Worm (Caenorhabditis elegans) whole organism, L2 larva: ENCODE data around the gene F14F7.7.

Experiments
- C34F6.9 ChIP-seq: fragments of 150-350 bp; optimal IDR thresholded peaks from 2 replicates; lab custom pipeline; 2014; ENCODE audit warnings: missing biosample characterization, missing genetic modification characterization
- F13H6.1 ChIP-seq: sonication (generic microtip); optimal IDR thresholded peaks from 2 replicates; lab custom pipeline; 2016; ENCODE audit warnings: missing genetic modification characterization, missing compliant biosample characterization
- R02D3.7 ChIP-seq: fragments of 150-350 bp; optimal IDR thresholded peaks from 2 replicates; lab custom pipeline; 2014; ENCODE audit warnings: missing biosample characterization, missing genetic modification characterization
- ZK546.5 ChIP-seq: sonication (generic microtip); optimal IDR thresholded peaks from 2 replicates; lab custom pipeline; 2017; ENCODE audit warnings: missing biosample characterization, missing genetic modification characterization
- alr-1 ChIP-seq: fragments of 150-350 bp; optimal IDR thresholded peaks from 2 replicates; lab custom pipeline; 2014; ENCODE audit warnings: missing biosample characterization, missing genetic modification characterization
- aly-2 ChIP-seq: fragments of 150-350 bp; optimal IDR thresholded peaks from 2 replicates; lab custom pipeline; 2014; ENCODE audit warnings: missing biosample characterization, missing genetic modification characterization
- ama-1 ChIP-seq: fragments of 150-350 bp; optimal IDR thresholded peaks from 2 replicates; lab custom pipeline; 2018; ENCODE audit warnings: inconsistent platforms
- blmp-1 ChIP-seq: sonication (generic microtip); optimal IDR thresholded peaks from 2 replicates; lab custom pipeline; 2017; ENCODE audit warnings: missing genetic modification characterization, mild to moderate bottlenecking, missing compliant biosample characterization, antibody characterized with exemption, moderate library complexity; ENCODE audit not compliant: insufficient read depth
- ceh-16 ChIP-seq: fragments of 150-350 bp; optimal IDR thresholded peaks from 2 replicates; lab custom pipeline; 2014; ENCODE audit warnings: missing biosample characterization, missing genetic modification characterization
- ceh-82 ChIP-seq: fragments of 150-350 bp; optimal IDR thresholded peaks from 2 replicates; lab custom pipeline; 2014; ENCODE audit warnings: missing biosample characterization, missing genetic modification characterization
- crh-2 ChIP-seq: sonication (generic microtip); optimal IDR thresholded peaks from 2 replicates; lab custom pipeline; 2017; ENCODE audit warnings: missing biosample characterization, missing genetic modification characterization
- egl-27 ChIP-seq: sonication (generic microtip); optimal IDR thresholded peaks from 3 replicates; lab custom pipeline; 2017; ENCODE audit warnings: missing biosample characterization, missing genetic modification reagents, missing genetic modification characterization
- elt-1 ChIP-seq: fragments of 150-350 bp; optimal IDR thresholded peaks from 2 replicates; lab custom pipeline; 2014; ENCODE audit warnings: missing biosample characterization, missing genetic modification characterization
- elt-3 ChIP-seq: sonication (generic microtip); optimal IDR thresholded peaks from 2 replicates; lab custom pipeline; 2017; ENCODE audit warnings: missing biosample characterization, missing genetic modification characterization
- fos-1 ChIP-seq: fragments of 150-350 bp; optimal IDR thresholded peaks from 2 replicates; lab custom pipeline; 2014; ENCODE audit warnings: missing biosample characterization, missing genetic modification characterization
- gmeb-1 ChIP-seq: fragments of 150-350 bp; optimal IDR thresholded peaks from 2 replicates; lab custom pipeline; 2014; ENCODE audit warnings: missing biosample characterization, missing genetic modification characterization
- lin-11 ChIP-seq: fragments of 150-350 bp; sonication (generic microtip); optimal IDR thresholded peaks from 2 replicates; lab custom pipeline; 2014; ENCODE audit warnings: missing biosample characterization, missing genetic modification characterization, inconsistent platforms, mixed read lengths
- lin-13 ChIP-seq: fragments of 150-350 bp; optimal IDR thresholded peaks from 2 replicates; lab custom pipeline; 2014; ENCODE audit warnings: missing biosample characterization, missing genetic modification reagents, missing genetic modification characterization
- lin-39 ChIP-seq: fragments of 150-350 bp; optimal IDR thresholded peaks from 2 replicates; lab custom pipeline; 2014; ENCODE audit warnings: missing biosample characterization, missing genetic modification reagents, missing genetic modification characterization
- lsy-2 ChIP-seq, 2 experiments: fragments of 150-350 bp in 1 of 2; sonication (generic microtip) in 1 of 2; optimal IDR thresholded peaks; 2 replicates each; lab custom pipeline; 2014 to 2017; ENCODE audit warnings: missing biosample characterization in 2 of 2, missing genetic modification characterization in 2 of 2
- mab-5 ChIP-seq: fragments of 150-350 bp; optimal IDR thresholded peaks from 2 replicates; lab custom pipeline; 2014; ENCODE audit warnings: missing biosample characterization, missing genetic modification characterization
- mbf-1 ChIP-seq: sonication (generic microtip); optimal IDR thresholded peaks from 2 replicates; lab custom pipeline; 2017; ENCODE audit warnings: missing biosample characterization, missing genetic modification characterization
- mdl-1 ChIP-seq, 2 experiments: fragments of 150-350 bp in 1 of 2; sonication (generic microtip) in 1 of 2; optimal IDR thresholded peaks; 2 replicates each; lab custom pipeline; 2017; ENCODE audit warnings: missing biosample characterization in 2 of 2, missing genetic modification characterization in 2 of 2
- nhr-10 ChIP-seq: sonication (generic microtip); optimal IDR thresholded peaks from 2 replicates; lab custom pipeline; 2017; ENCODE audit warnings: missing biosample characterization, missing genetic modification characterization
- nhr-11 ChIP-seq: fragments of 150-350 bp; optimal IDR thresholded peaks from 2 replicates; lab custom pipeline; 2014; ENCODE audit warnings: missing biosample characterization, missing genetic modification characterization
- nhr-12 ChIP-seq: fragments of 150-350 bp; optimal IDR thresholded peaks from 2 replicates; lab custom pipeline; 2014; ENCODE audit warnings: missing biosample characterization, missing genetic modification characterization
- nhr-129 ChIP-seq: fragments of 150-350 bp; optimal IDR thresholded peaks from 2 replicates; lab custom pipeline; 2014; ENCODE audit warnings: missing biosample characterization, missing genetic modification characterization
- nhr-21 ChIP-seq: fragments of 150-350 bp; optimal IDR thresholded peaks from 2 replicates; lab custom pipeline; 2014; ENCODE audit warnings: missing biosample characterization, missing genetic modification characterization
- nhr-23 ChIP-seq: fragments of 150-350 bp; optimal IDR thresholded peaks from 2 replicates; lab custom pipeline; 2014; ENCODE audit warnings: missing biosample characterization, missing genetic modification reagents, missing genetic modification characterization
- nhr-237 ChIP-seq: fragments of 150-350 bp; optimal IDR thresholded peaks from 2 replicates; lab custom pipeline; 2014; ENCODE audit warnings: missing biosample characterization, missing genetic modification characterization
- nhr-25 ChIP-seq: fragments of 150-350 bp; sonication (generic microtip); optimal IDR thresholded peaks from 3 replicates; lab custom pipeline; 2014; ENCODE audit warnings: missing biosample characterization, missing genetic modification characterization
- nhr-77 ChIP-seq: fragments of 150-350 bp; optimal IDR thresholded peaks from 2 replicates; lab custom pipeline; 2014; ENCODE audit warnings: missing biosample characterization, missing genetic modification characterization
- sem-4 ChIP-seq: fragments of 150-350 bp; optimal IDR thresholded peaks from 2 replicates; lab custom pipeline; 2014; ENCODE audit warnings: missing biosample characterization, missing genetic modification reagents, missing genetic modification characterization
- skn-1 ChIP-seq: sonication (generic microtip); optimal IDR thresholded peaks from 2 replicates; lab custom pipeline; 2017; ENCODE audit warnings: missing biosample characterization, missing genetic modification characterization
- sma-3 ChIP-seq: sonication (generic microtip); optimal IDR thresholded peaks from 2 replicates; lab custom pipeline; 2016; ENCODE audit warnings: missing genetic modification reagents, missing genetic modification characterization, missing compliant biosample characterization
- sma-9 ChIP-seq, 2 experiments: fragments of 150-350 bp in 1 of 2; sonication (generic microtip) in 1 of 2; optimal IDR thresholded peaks; 2 replicates each; lab custom pipeline; 2014 to 2016; ENCODE audit warnings: missing genetic modification characterization in 2 of 2, mild to moderate bottlenecking in 1 of 2, missing biosample characterization in 1 of 2, missing compliant biosample characterization in 1 of 2, missing genetic modification reagents in 1 of 2, moderate library complexity in 1 of 2
- snpc-4 ChIP-seq: fragments of 150-350 bp; optimal IDR thresholded peaks from 2 replicates; lab custom pipeline; 2014; ENCODE audit warnings: missing biosample characterization, missing genetic modification characterization
- unc-39 ChIP-seq: fragments of 150-350 bp; optimal IDR thresholded peaks from 2 replicates; lab custom pipeline; 2014; ENCODE audit warnings: missing biosample characterization, missing genetic modification characterization
- unc-55 ChIP-seq: fragments of 150-350 bp; sonication (generic microtip); optimal IDR thresholded peaks from 3 replicates; lab custom pipeline; 2014; ENCODE audit warnings: missing biosample characterization, missing genetic modification reagents, missing genetic modification characterization
- unc-62 ChIP-seq: fragments of 150-350 bp; optimal IDR thresholded peaks from 2 replicates; lab custom pipeline; 2014; ENCODE audit warnings: missing biosample characterization, missing genetic modification reagents, missing genetic modification characterization
- zag-1 ChIP-seq: fragments of 150-350 bp; optimal IDR thresholded peaks from 2 replicates; lab custom pipeline; 2014; ENCODE audit warnings: missing biosample characterization, missing genetic modification characterization
- ztf-1 ChIP-seq: fragments of 200-800 bp; sonication (Bioruptor generic); conservative IDR thresholded peaks from 2 replicates; pipeline ENCODE4 v1.3.6; 2022; ENCODE audit warnings: missing genetic modification characterization, missing compliant biosample characterization
- ztf-11 ChIP-seq: sonication (generic microtip); optimal IDR thresholded peaks from 2 replicates; lab custom pipeline; 2017; ENCODE audit warnings: missing biosample characterization, missing genetic modification characterization
- ztf-4 ChIP-seq: fragments of 150-350 bp; optimal IDR thresholded peaks from 2 replicates; lab custom pipeline; 2014; ENCODE audit warnings: missing biosample characterization, missing genetic modification characterization

Gene F14F7.7

DNA sequence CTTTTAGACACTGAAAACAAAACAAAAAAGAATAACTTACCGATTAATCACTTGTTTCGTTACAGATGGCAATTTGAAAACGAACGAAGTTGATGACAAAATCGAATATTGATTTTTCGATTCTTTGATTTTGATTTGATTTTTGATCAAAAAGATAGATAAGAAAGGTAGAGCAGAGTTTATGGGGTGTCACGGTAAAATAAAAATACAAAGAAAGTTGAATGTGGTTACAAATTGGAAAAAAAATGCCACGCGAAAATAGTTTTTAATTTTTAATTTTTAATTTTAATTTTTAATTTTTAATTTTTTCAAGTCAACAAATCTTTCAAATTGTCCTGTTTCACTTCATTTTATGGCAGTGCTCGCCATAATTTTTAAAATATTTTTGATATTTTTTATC lies 24.6 kb downstream of the F14F7.7 start, which contains the start of gene F54F12.1:
Gene F54F12.1 (minus strand): TSS at position 101 of the 400 bp plus-strand sequence.
- TF ChIP-seq ztf-11 = no peak
- no peak for TF ChIP-seq nhr-11 (tag; lab: Kevin White, UChicago)
- TF ChIP-seq fos-1 = no peak
- no peak for TF ChIP-seq elt-1
- TF ChIP-seq lsy-2 (tag; optimal IDR thresholded peaks at IDR 0.05; lab: Kevin White, UChicago) = no peak
- TF ChIP-seq nhr-129 (tag; lab: Kevin White, UChicago) = no peak
- no peak for TF ChIP-seq skn-1 (tag; lab: Kevin White, UChicago)
- no peak for TF ChIP-seq C34F6.9 (tag; lab: Kevin White, UChicago)
- no peak for TF ChIP-seq crh-2 (tag; lab: Kevin White, UChicago)
- no peak for TF ChIP-seq alr-1 (tag; lab: Kevin White, UChicago)
- TF ChIP-seq blmp-1 = no peak
- TF ChIP-seq nhr-12 (tag; lab: Kevin White, UChicago) = no peak
- no peak for TF ChIP-seq egl-27 (tag; lab: Kevin White, UChicago)
- no peak for TF ChIP-seq mbf-1 (tag; lab: Kevin White, UChicago)
- TF ChIP-seq ztf-4 = no peak
- no peak for TF ChIP-seq snpc-4

DNA sequence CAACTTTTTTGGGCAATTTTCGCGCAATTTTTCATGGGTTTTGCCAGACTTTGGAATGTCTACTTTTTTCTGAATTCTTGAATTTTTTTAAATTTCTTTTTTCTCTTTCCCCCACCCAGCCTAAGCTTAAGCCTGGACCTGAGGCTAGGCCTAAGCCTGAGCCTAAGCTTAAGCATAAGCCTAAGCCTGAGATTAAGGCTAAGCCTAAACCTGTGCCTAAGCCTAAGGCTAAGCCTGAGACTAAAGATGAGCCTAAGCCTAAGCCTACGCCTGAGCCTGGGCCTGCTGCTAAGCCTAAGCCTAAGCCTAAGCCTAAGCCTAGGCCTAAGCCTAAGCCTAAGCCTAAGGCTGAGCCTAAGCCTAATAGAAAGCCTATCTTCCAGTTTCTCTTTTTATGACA lies 25.5 kb downstream of the F14F7.7 start:
- TF ChIP-seq unc-39 = no peak
- TF ChIP-seq nhr-11 (tag; lab: Kevin White, UChicago) = no peak
- TF ChIP-seq sma-9 (GFP tag; optimal IDR thresholded peaks at IDR 0.05; lab: Kevin White, UChicago) = no peak
- TF ChIP-seq sma-9 (tag; optimal IDR thresholded peaks at IDR 0.05; lab: Kevin White, UChicago) = no peak
- TF ChIP-seq elt-1 = no peak
- TF ChIP-seq ama-1 (lab: Kevin White, UChicago) = no peak
- no peak for TF ChIP-seq mbf-1 (tag; lab: Kevin White, UChicago)
- TF ChIP-seq sem-4 = no peak
- no peak for TF ChIP-seq crh-2 (tag; lab: Kevin White, UChicago)
- TF ChIP-seq nhr-21 (tag; lab: Kevin White, UChicago) = no peak
- TF ChIP-seq C34F6.9 (tag; lab: Kevin White, UChicago) = no peak
- no peak for TF ChIP-seq nhr-25 (tag; lab: Kevin White, UChicago)
- TF ChIP-seq, all 48 proteins: peak for 0

DNA sequence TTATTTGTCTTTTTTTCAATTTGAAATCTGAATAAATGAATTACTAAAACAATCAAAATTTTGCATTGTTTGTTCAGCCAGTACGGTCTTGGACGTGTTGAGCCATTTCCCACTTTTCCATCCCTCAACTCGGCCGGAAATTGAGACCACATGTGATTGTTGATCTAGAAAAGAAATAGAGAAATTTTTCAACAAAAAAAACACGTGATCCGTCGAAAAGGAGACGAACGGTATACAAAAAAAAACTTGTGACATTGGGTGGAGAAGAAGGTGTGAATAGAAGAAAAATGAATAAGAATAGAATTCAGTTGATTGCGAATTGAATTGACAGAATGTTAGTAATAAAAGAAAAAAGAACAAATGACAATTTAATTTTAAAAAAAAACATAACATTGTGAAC lies 26.0 kb downstream of the F14F7.7 start:
- TF ChIP-seq mdl-1 (tag; optimal IDR thresholded peaks at IDR 0.05; lab: Kevin White, UChicago) = no peak
- peak; percentile 23 for TF ChIP-seq nhr-129 (tag; lab: Kevin White, UChicago)

DNA sequence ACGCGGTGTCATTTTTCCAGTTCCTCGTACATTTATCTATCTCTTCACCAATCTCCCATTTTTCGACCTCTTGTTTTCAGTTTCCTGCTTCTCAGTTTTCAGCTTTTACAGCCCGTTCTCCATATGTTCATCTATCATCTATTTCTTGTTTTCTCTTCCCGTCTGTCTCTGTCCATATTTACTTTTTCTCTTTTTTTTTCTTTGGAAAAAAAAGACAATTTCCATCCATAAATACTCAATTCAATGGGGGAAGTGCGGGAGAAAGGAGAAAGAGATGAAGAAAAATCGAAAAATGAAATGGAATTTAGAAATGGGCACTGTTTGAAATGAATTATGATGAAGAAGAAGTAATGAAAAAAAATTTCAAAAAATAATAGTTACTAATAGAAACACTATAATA lies 27.4 kb downstream of the F14F7.7 start:
- TF ChIP-seq lsy-2 (tag; optimal IDR thresholded peaks at IDR 0.05; lab: Kevin White, UChicago) (no peak), unc-55 (GFP tag; lab: Kevin White, UChicago) (peak; percentile 74)

DNA sequence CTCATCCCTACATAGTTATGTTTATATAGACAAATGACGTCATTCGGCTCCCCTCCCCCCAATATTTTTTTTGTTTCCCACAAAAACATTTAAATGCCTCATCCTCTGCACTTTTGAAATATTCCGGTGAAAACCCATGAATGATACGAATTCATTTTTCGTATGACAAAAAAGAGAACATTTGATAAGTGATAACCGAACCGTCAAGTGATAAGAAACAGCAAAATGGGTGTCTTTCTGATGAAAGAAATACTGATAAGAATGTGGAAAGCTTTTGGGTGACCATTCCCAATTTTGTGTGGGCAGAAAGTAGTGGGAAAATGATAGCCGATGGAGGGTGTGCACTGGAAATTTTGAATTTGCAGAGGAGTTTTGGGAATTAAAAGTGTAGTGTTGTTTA lies 28.6 kb downstream of the F14F7.7 start:
- TF ChIP-seq nhr-237 (tag; lab: Kevin White, UChicago) = no peak
- TF ChIP-seq nhr-10 (tag; lab: Kevin White, UChicago) = no peak
- TF ChIP-seq lin-13 (GFP tag; lab: Kevin White, UChicago) = no peak
- no peak for TF ChIP-seq lin-11 (tag; lab: Kevin White, UChicago)
- no peak for TF ChIP-seq nhr-77 (tag; lab: Kevin White, UChicago)
- TF ChIP-seq sma-3 = no peak
- no peak for TF ChIP-seq unc-62 (GFP tag; lab: Kevin White, UChicago)
- no peak for TF ChIP-seq sem-4
- TF ChIP-seq gmeb-1 (tag; lab: Kevin White, UChicago) = no peak
- TF ChIP-seq ceh-16 (tag; lab: Kevin White, UChicago) = no peak
- TF ChIP-seq elt-1 = no peak
- no peak for TF ChIP-seq R02D3.7 (tag; lab: Kevin White, UChicago)
- TF ChIP-seq lsy-2 (tag; optimal IDR thresholded peaks at IDR 0.05; lab: Kevin White, UChicago) = peak in 1 of 2 experiments; percentile 31
- peak; percentile 10 for TF ChIP-seq C34F6.9 (tag; lab: Kevin White, UChicago)
- no peak for TF ChIP-seq mab-5 (tag; lab: Kevin White, UChicago)
- TF ChIP-seq F13H6.1 (tag; lab: Kevin White, UChicago) = peak; percentile 20
- TF ChIP-seq aly-2 (tag; lab: Kevin White, UChicago) = no peak
- TF ChIP-seq lin-39 (tag; lab: Kevin White, UChicago) = no peak
- TF ChIP-seq nhr-23 (tag; lab: Kevin White, UChicago) = no peak
- TF ChIP-seq ama-1 (lab: Kevin White, UChicago) = no peak
- no peak for TF ChIP-seq ceh-82
- TF ChIP-seq egl-27 (tag; lab: Kevin White, UChicago) = no peak
- no peak for TF ChIP-seq nhr-12 (tag; lab: Kevin White, UChicago)
- TF ChIP-seq blmp-1 = no peak
- no peak for TF ChIP-seq ztf-1 (GFP tag; lab: Robert Waterston, UW)
- peak; percentile 99 for TF ChIP-seq fos-1
- no peak for TF ChIP-seq elt-3
- TF ChIP-seq sma-9 (GFP tag; optimal IDR thresholded peaks at IDR 0.05; lab: Kevin White, UChicago) = peak; percentile 73
- TF ChIP-seq sma-9 (tag; optimal IDR thresholded peaks at IDR 0.05; lab: Kevin White, UChicago) = no peak
- TF ChIP-seq ztf-11 = no peak
- TF ChIP-seq ZK546.5 = no peak
- TF ChIP-seq ztf-4 = no peak
- TF ChIP-seq skn-1 (tag; lab: Kevin White, UChicago) = peak; percentile 58
- TF ChIP-seq zag-1 = no peak
